Worm (Caenorhabditis elegans): ENCODE data around the gene col-177.

DNA sequence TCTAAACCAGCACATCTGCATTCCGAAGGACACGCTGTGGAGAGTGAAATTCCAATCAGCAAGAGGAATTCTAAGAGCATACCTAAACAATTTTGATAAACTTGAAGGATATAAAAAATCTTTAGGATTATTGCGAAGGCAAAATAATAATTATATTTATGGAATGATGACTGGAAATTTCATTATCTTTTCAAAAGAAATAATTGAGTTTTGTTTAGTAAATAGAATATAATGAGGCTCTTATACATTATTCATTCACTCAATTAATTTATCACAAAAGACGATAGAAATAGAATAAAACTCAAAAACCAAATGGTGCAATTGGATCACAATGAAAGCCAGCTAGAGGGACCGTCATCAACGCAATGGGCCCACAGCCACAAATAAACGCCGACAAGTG is 22.5 kb downstream of the col-177 start, which contains the start of gene pxn-2:
- no peak for TF ChIP-seq mep-1 (tag; optimal IDR thresholded peaks at IDR 0.05)
- no peak for TF ChIP-seq ama-1 (optimal IDR thresholded peaks at IDR 0.05)
- no peak for TF ChIP-seq snpc-4 (tag; optimal IDR thresholded peaks at IDR 0.05)
